Fruit fly (Drosophila melanogaster) whole organism, embryonic: ENCODE measurements around the gene CG34347.

ENCODE experiments used
- B-H2 ChIP-seq: fragments of 200-800 bp; sonication (Bioruptor generic); optimal IDR thresholded peaks from 2 replicates; lab custom pipeline; 2018; ENCODE audit warnings: missing biosample characterization, mild to moderate bottlenecking, missing genetic modification characterization
- Blimp-1 ChIP-seq: fragments of 200-800 bp; sonication (Bioruptor generic); optimal IDR thresholded peaks from 3 replicates; lab custom pipeline; 2018; ENCODE audit warnings: missing biosample characterization, missing genetic modification characterization, mild to moderate bottlenecking, moderate library complexity, missing genetic modification reagents
- CG10274 ChIP-seq: fragments of 200-800 bp; sonication (Bioruptor generic); optimal IDR thresholded peaks from 3 replicates; lab custom pipeline; 2017; ENCODE audit warnings: missing biosample characterization, mild to moderate bottlenecking, missing genetic modification characterization
- CG10366 ChIP-seq: fragments of 200-800 bp; sonication (Bioruptor generic); IDR thresholded peaks from 2 replicates; pipeline ENCODE4 v1.3.6; 2022; ENCODE audit warnings: missing biosample characterization, missing genetic modification characterization
- CG10462 ChIP-seq: fragments of 200-800 bp; sonication (Bioruptor generic); optimal IDR thresholded peaks from 2 replicates; lab custom pipeline; 2016; ENCODE audit warnings: missing biosample characterization, missing genetic modification characterization
- CG11085 ChIP-seq: fragments of 200-800 bp; sonication (Bioruptor generic); IDR thresholded peaks from 2 replicates; pipeline ENCODE4 v1.3.6; 2022; ENCODE audit warnings: missing biosample characterization, missing genetic modification characterization
- CG11504 ChIP-seq: fragments of 200-800 bp; sonication (Bioruptor generic); optimal IDR thresholded peaks from 3 replicates; lab custom pipeline; 2019; ENCODE audit warnings: missing biosample characterization, mild to moderate bottlenecking, missing genetic modification characterization, moderate library complexity
- CG12391 ChIP-seq: fragments of 200-800 bp; sonication (Bioruptor generic); optimal IDR thresholded peaks from 3 replicates; lab custom pipeline; 2018; ENCODE audit warnings: missing biosample characterization, mild to moderate bottlenecking, missing genetic modification characterization, moderate library complexity
- CG16813 ChIP-seq: fragments of 200-800 bp; sonication (Bioruptor generic); IDR thresholded peaks from 3 replicates; pipeline ENCODE4 v1.3.6; 2022; ENCODE audit warnings: missing biosample characterization, missing genetic modification characterization; ENCODE audit not compliant: partially characterized antibody
- CG17361 ChIP-seq: fragments of 200-800 bp; sonication (Bioruptor generic); IDR thresholded peaks from 3 replicates; pipeline ENCODE4 v1.3.6; 2022; ENCODE audit warnings: missing biosample characterization, missing genetic modification characterization
- CG32532 ChIP-seq: fragments of 200-800 bp; sonication (Bioruptor generic); IDR thresholded peaks from 2 replicates; pipeline ENCODE4 v1.3.6; 2022; ENCODE audit warnings: missing biosample characterization, missing genetic modification characterization
- CG3407 ChIP-seq: fragments of 200-800 bp; sonication (Bioruptor generic); optimal IDR thresholded peaks from 2 replicates; lab custom pipeline; 2018; ENCODE audit warnings: missing biosample characterization, mild to moderate bottlenecking, missing genetic modification characterization
- CG34422 ChIP-seq: fragments of 200-800 bp; sonication (Bioruptor generic); IDR thresholded peaks from 3 replicates; pipeline ENCODE4 v1.3.6; 2022; ENCODE audit warnings: missing biosample characterization, missing genetic modification characterization
- CG3995 ChIP-seq: fragments of 200-800 bp; sonication (Bioruptor generic); optimal IDR thresholded peaks from 3 replicates; lab custom pipeline; 2016; ENCODE audit warnings: missing biosample characterization, missing genetic modification characterization
- CG4404 ChIP-seq: fragments of 200-800 bp; sonication (Bioruptor generic); IDR thresholded peaks from 2 replicates; pipeline ENCODE4 v1.3.6; 2022; ENCODE audit warnings: missing biosample characterization, missing genetic modification characterization
- CG5180 ChIP-seq: fragments of 200-800 bp; sonication (Bioruptor generic); optimal IDR thresholded peaks from 3 replicates; lab custom pipeline; 2017; ENCODE audit warnings: missing biosample characterization, missing genetic modification characterization, mild to moderate bottlenecking, moderate library complexity, missing genetic modification reagents
- CG6791 ChIP-seq: fragments of 200-800 bp; sonication (Bioruptor generic); IDR thresholded peaks from 3 replicates; pipeline ENCODE4 v1.3.6; 2022; ENCODE audit warnings: missing biosample characterization, missing genetic modification characterization; ENCODE audit not compliant: partially characterized antibody
- CG9817 ChIP-seq: fragments of 200-800 bp; sonication (Bioruptor generic); optimal IDR thresholded peaks from 2 replicates; lab custom pipeline; 2018; ENCODE audit warnings: missing biosample characterization, mild to moderate bottlenecking, missing genetic modification characterization, moderate library complexity
- CG9932 ChIP-seq: fragments of 200-800 bp; sonication (Bioruptor generic); IDR thresholded peaks from 2 replicates; pipeline ENCODE4 v1.3.6; 2022; ENCODE audit warnings: missing biosample characterization, missing genetic modification characterization
- Dip3 ChIP-seq: fragments of 200-800 bp; sonication (Bioruptor generic); optimal IDR thresholded peaks from 3 replicates; lab custom pipeline; 2016; ENCODE audit warnings: missing biosample characterization, missing genetic modification characterization
- HLH3B ChIP-seq: fragments of 200-800 bp; sonication (Bioruptor generic); IDR thresholded peaks from 2 replicates; pipeline ENCODE4 v1.3.6; 2022; ENCODE audit warnings: missing biosample characterization, missing genetic modification characterization
- HLHmδ ChIP-seq: fragments of 200-800 bp; sonication (Bioruptor generic); optimal IDR thresholded peaks from 2 replicates; lab custom pipeline; 2018; ENCODE audit warnings: missing biosample characterization, mild to moderate bottlenecking, missing genetic modification characterization, moderate library complexity
- Kr ChIP-seq: fragments of 200-800 bp; sonication (Bioruptor generic); optimal IDR thresholded peaks from 2 replicates; lab custom pipeline; 2017; ENCODE audit warnings: missing biosample characterization, mild to moderate bottlenecking, missing genetic modification characterization
- Med ChIP-seq: fragments of 200-800 bp; sonication (Bioruptor generic); peaks from one replicate; lab custom pipeline; 2016; ENCODE audit warnings: missing biosample characterization, missing genetic modification characterization, mild to moderate bottlenecking, inconsistent platforms, moderate library complexity
- NfI ChIP-seq: fragments of 200-800 bp; sonication (Bioruptor generic); optimal IDR thresholded peaks from 3 replicates; lab custom pipeline; 2018; ENCODE audit warnings: missing biosample characterization, mild to moderate bottlenecking, missing genetic modification characterization, moderate library complexity
- Ravus ChIP-seq: fragments of 200-800 bp; sonication (Bioruptor generic); IDR thresholded peaks from 2 replicates; pipeline ENCODE4 v1.3.6; 2022; ENCODE audit warnings: missing biosample characterization, missing genetic modification characterization
- Sox100B ChIP-seq: fragments of 200-800 bp; sonication (Bioruptor generic); optimal IDR thresholded peaks from 3 replicates; lab custom pipeline; 2018; ENCODE audit warnings: missing biosample characterization, mild to moderate bottlenecking, missing genetic modification characterization
- Xbp1 ChIP-seq: fragments of 200-800 bp; sonication (Bioruptor generic); optimal IDR thresholded peaks from 3 replicates; lab custom pipeline; 2016; ENCODE audit warnings: missing biosample characterization, mild to moderate bottlenecking, missing genetic modification characterization
- ara ChIP-seq: fragments of 200-800 bp; sonication (Bioruptor generic); IDR thresholded peaks from 2 replicates; pipeline ENCODE4 v1.3.6; 2022; ENCODE audit warnings: missing biosample characterization, missing genetic modification characterization
- bcd ChIP-seq: fragments of 200-800 bp; sonication (Bioruptor generic); optimal IDR thresholded peaks from 2 replicates; lab custom pipeline; 2017; ENCODE audit warnings: missing biosample characterization, mild to moderate bottlenecking, missing genetic modification characterization
- cato ChIP-seq: fragments of 200-800 bp; sonication (Bioruptor generic); optimal IDR thresholded peaks from 2 replicates; lab custom pipeline; 2016; ENCODE audit warnings: missing biosample characterization, missing genetic modification characterization, borderline replicate concordance
- dmrt11E ChIP-seq: fragments of 200-800 bp; sonication (Bioruptor generic); optimal IDR thresholded peaks from 3 replicates; lab custom pipeline; 2018; ENCODE audit warnings: missing biosample characterization, mild to moderate bottlenecking, missing genetic modification characterization, moderate library complexity
- eve ChIP-seq, 2 experiments: fragments of >200 bp; optimal IDR thresholded peaks; 2 replicates each; lab custom pipeline; 2017; ENCODE audit warnings: missing biosample characterization in 2 of 2, missing genetic modification characterization in 2 of 2
- fd3F ChIP-seq: fragments of 200-800 bp; sonication (Bioruptor generic); optimal IDR thresholded peaks from 2 replicates; lab custom pipeline; 2018; ENCODE audit warnings: missing biosample characterization, mild to moderate bottlenecking, missing genetic modification characterization, moderate library complexity
- fd96Cb ChIP-seq: fragments of 200-800 bp; sonication (Bioruptor generic); optimal IDR thresholded peaks from 2 replicates; lab custom pipeline; 2018; ENCODE audit warnings: missing biosample characterization, mild to moderate bottlenecking, missing genetic modification characterization, moderate library complexity
- fru ChIP-seq: fragments of >200 bp; optimal IDR thresholded peaks from 2 replicates; lab custom pipeline; 2017
- gcm ChIP-seq: fragments of 200-800 bp; sonication (Bioruptor generic); optimal IDR thresholded peaks from 2 replicates; lab custom pipeline; 2019; ENCODE audit warnings: missing biosample characterization, mild to moderate bottlenecking, missing genetic modification characterization, moderate library complexity
- grau ChIP-seq: fragments of 200-800 bp; optimal IDR thresholded peaks from 3 replicates; lab custom pipeline; 2019; ENCODE audit warnings: missing biosample characterization, mild to moderate bottlenecking, missing genetic modification characterization, moderate library complexity
- maf-S ChIP-seq: fragments of 200-800 bp; sonication (Bioruptor generic); optimal IDR thresholded peaks from 2 replicates; lab custom pipeline; 2016; ENCODE audit warnings: missing biosample characterization, missing genetic modification characterization
- nau ChIP-seq: fragments of 200-800 bp; sonication (Bioruptor generic); optimal IDR thresholded peaks from 3 replicates; lab custom pipeline; 2017; ENCODE audit warnings: missing biosample characterization, mild to moderate bottlenecking, missing genetic modification characterization, missing genetic modification reagents
- otp ChIP-seq: fragments of 200-800 bp; sonication (Bioruptor generic); IDR thresholded peaks from 3 replicates; pipeline ENCODE4, ENCODE4 v1.3.6; 2022; ENCODE audit warnings: missing biosample characterization, missing genetic modification characterization
- pnt ChIP-seq: fragments of 200-800 bp; sonication (Bioruptor generic); optimal IDR thresholded peaks from 3 replicates; lab custom pipeline; 2016; ENCODE audit warnings: missing biosample characterization, missing genetic modification characterization
- shn ChIP-seq: fragments of 200-800 bp; sonication (Bioruptor generic); optimal IDR thresholded peaks from 3 replicates; lab custom pipeline; 2016; ENCODE audit warnings: missing biosample characterization, missing genetic modification characterization
- unpg ChIP-seq: fragments of 200-800 bp; sonication (Bioruptor generic); optimal IDR thresholded peaks from 3 replicates; lab custom pipeline; 2018; ENCODE audit warnings: missing biosample characterization, mild to moderate bottlenecking, missing genetic modification characterization, moderate library complexity

Gene CG34347

dm6 chr3R:31325055-31325454, 14.1 kb downstream of the CG34347 start (continued):
- TF ChIP-seq nau (GFP tag; lab: Kevin White, UChicago) (peak; percentile 58), CG6791 (GFP tag; lab: Robert Waterston, UW) (no peak), fru (no peak), B-H2 (GFP tag; lab: Kevin White, UChicago) (no peak), unpg (GFP tag; lab: Kevin White, UChicago) (peak; percentile 78), CG34422 (GFP tag; lab: Robert Waterston, UW) (peak; percentile 67; the same call in 1 of the 3 replicates), CG11085 (no peak), CG32532 (peak; percentile 78), dmrt11E (tag; lab: Kevin White, UChicago) (peak; percentile 49), HLHmδ (no peak), Dip3 (GFP tag; lab: Kevin White, UChicago) (no peak), CG9817 (peak; percentile 46), Xbp1 (GFP tag; lab: Kevin White, UChicago) (peak; percentile 75), fd96Cb (peak; percentile 86), CG3407 (GFP tag; lab: Kevin White, UChicago) (peak; percentile 54), CG4404 (GFP tag; lab: Robert Waterston, UW) (no peak), Med (GFP tag; lab: Kevin White, UChicago) (peak; percentile 81), CG5180 (peak; percentile 32), Ravus (peak; percentile 31), CG3995 (GFP tag; lab: Kevin White, UChicago) (no peak), Sox100B (GFP tag; lab: Kevin White, UChicago) (peak; percentile 80), grau (tag; lab: Kevin White, UChicago) (peak; percentile 69), pnt (GFP tag; lab: Kevin White, UChicago) (peak; percentile 35), cato (GFP tag; lab: Kevin White, UChicago) (no peak), Blimp-1 (GFP tag; lab: Kevin White, UChicago) (peak; percentile 85), fd3F (peak; percentile 9), maf-S (GFP tag; lab: Kevin White, UChicago) (no peak), CG10462 (GFP tag; lab: Kevin White, UChicago) (no peak), CG17361 (GFP tag; lab: Robert Waterston, UW) (peak; percentile 65), otp (GFP tag; lab: Robert Waterston, UW) (peak; percentile 74; the same call in 2 of the 3 replicates), CG12391 (peak; percentile 59), CG10366 (GFP tag; lab: Robert Waterston, UW) (peak; percentile 76), NfI (GFP tag; lab: Kevin White, UChicago) (peak; percentile 69), CG11504 (tag; lab: Kevin White, UChicago) (peak; percentile 88), eve (GFP tag; optimal IDR thresholded peaks at IDR 0.05; lab: Kevin White, UChicago) (no peak), CG9932 (peak; percentile 62), bcd (GFP tag; lab: Kevin White, UChicago) (peak; percentile 72), shn (GFP tag; lab: Kevin White, UChicago) (no peak), CG10274 (GFP tag; lab: Kevin White, UChicago) (peak; percentile 51), Kr (no peak), gcm (GFP tag; lab: Kevin White, UChicago) (peak; percentile 30), CG16813 (GFP tag; lab: Robert Waterston, UW) (no peak), ara (GFP tag; lab: Robert Waterston, UW) (peak; percentile 67; the same call in 1 of the 2 replicates), HLH3B (GFP tag; lab: Robert Waterston, UW) (peak; percentile 80)
